Fruit fly (Drosophila melanogaster) whole organism: Measurements from ENCODE around the gene senju.

Experiments used
- CG8478 ChIP-seq: fragments of >200 bp; optimal IDR thresholded peaks from 2 replicates; lab custom pipeline; 2018; ENCODE audit warnings: inconsistent platforms
- Dll ChIP-seq: fragments of >200 bp; optimal IDR thresholded peaks from 2 replicates; lab custom pipeline; 2017
- EcR ChIP-seq, 2 experiments: fragments of >200 bp; optimal IDR thresholded peaks; 2 replicates each; lab custom pipeline; 2017; ENCODE audit warnings: missing biosample characterization in 2 of 2, missing genetic modification characterization in 2 of 2, missing genetic modification reagents in 2 of 2
- pan ChIP-seq: fragments of >200 bp; optimal IDR thresholded peaks from 2 replicates; lab custom pipeline; 2017
- psq ChIP-seq: fragments of >200 bp; optimal IDR thresholded peaks from 2 replicates; lab custom pipeline; 2017
- usp ChIP-seq: fragments of >200 bp; optimal IDR thresholded peaks from 2 replicates; lab custom pipeline; 2017; ENCODE audit warnings: missing biosample characterization, missing genetic modification characterization, mixed read lengths

senju gene

DNA sequence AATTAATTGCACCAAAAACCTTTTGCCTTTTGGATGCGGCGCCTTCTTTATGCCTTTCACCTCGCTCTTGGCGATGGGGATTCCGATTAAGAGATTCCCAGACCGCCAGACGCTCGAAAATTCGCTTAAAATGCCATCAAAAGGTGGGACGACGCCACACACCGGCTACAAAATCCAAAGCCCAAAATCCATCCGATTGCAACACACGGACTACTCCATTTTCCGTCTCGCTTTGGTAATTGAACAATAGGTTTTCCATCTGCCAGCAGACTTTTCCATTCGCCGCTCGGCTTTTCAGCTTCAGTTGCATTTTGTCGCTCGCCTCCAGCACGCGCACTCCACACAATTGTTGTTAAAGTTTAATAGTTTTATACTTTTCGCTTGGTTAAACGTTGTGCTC, 7.9 kb downstream of the senju start, which contains the start of gene qtc:
Gene qtc (plus strand): TSS at position 301 of the 400 bp plus-strand sequence.
- no peak for TF ChIP-seq usp
- no peak for TF ChIP-seq psq (lab: Kevin White, UChicago)
- TF ChIP-seq EcR (GFP tag; optimal IDR thresholded peaks at IDR 0.05; lab: Kevin White, UChicago): no peak
- TF ChIP-seq Dll (lab: Kevin White, UChicago): no peak
- TF ChIP-seq pan (lab: Kevin White, UChicago): no peak
- TF ChIP-seq CG8478: no peak

DNA sequence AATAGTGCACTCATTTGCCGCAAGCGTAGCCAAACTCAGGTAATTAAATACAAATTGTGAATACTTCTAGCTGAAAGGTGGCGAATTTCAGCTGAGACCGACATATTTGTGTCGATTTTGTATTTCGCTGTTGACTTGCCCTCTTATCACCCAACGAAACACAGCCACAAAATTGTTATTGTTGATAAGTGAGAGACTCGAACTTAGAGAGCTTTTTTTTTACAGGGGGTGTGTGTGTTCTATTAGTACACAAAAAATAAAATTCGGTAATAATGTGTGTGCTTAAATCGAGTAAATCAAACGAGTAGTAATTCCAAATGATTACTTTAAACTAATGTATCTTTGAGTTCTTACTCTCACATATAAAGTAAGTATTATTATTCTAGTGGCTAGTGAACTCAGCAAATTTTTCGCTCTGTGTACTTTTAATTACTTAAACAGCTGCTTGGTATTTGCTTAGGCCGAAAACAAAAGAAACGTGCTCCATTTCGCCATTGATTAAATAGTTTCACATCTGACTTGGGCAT, 8.4 kb downstream of the senju start:
- TF ChIP-seq EcR (GFP tag; optimal IDR thresholded peaks at IDR 0.05; lab: Kevin White, UChicago) (no peak), CG8478 (no peak), psq (lab: Kevin White, UChicago) (no peak), usp (no peak), pan (lab: Kevin White, UChicago) (no peak), Dll (lab: Kevin White, UChicago) (no peak)

- TF ChIP-seq Dll (lab: Kevin White, UChicago) (no peak), psq (lab: Kevin White, UChicago) (no peak), usp (no peak), pan (lab: Kevin White, UChicago) (no peak), EcR (GFP tag; optimal IDR thresholded peaks at IDR 0.05; lab: Kevin White, UChicago) (no peak), CG8478 (no peak)
Observed at dm6 chr2L:5062799-5063404, 10.3 kb downstream of the senju start.

dm6 chr2L:5063936-5064335, 11.3 kb downstream of the senju start:
- TF ChIP-seq psq (lab: Kevin White, UChicago) (no peak), usp (no peak), EcR (GFP tag; optimal IDR thresholded peaks at IDR 0.05; lab: Kevin White, UChicago) (no peak), CG8478 (no peak), pan (lab: Kevin White, UChicago) (no peak), Dll (lab: Kevin White, UChicago) (no peak)

dm6 chr2L:5070797-5071579, 18.3 kb downstream of the senju start, which contains the start of gene RpL37A:
TSS of gene RpL37A (plus strand) at chr2L:5070957.
- TF ChIP-seq pan (lab: Kevin White, UChicago) (no peak), EcR (GFP tag; optimal IDR thresholded peaks at IDR 0.05; lab: Kevin White, UChicago) (no peak), Dll (lab: Kevin White, UChicago) (no peak), psq (lab: Kevin White, UChicago) (no peak), CG8478 (no peak), usp (no peak)

dm6 chr2L:5072357-5072756, 19.7 kb downstream of the senju start:
- no peak for TF ChIP-seq Dll (lab: Kevin White, UChicago)
- no peak for TF ChIP-seq psq (lab: Kevin White, UChicago)
- TF ChIP-seq EcR (GFP tag; optimal IDR thresholded peaks at IDR 0.05; lab: Kevin White, UChicago): no peak

DNA sequence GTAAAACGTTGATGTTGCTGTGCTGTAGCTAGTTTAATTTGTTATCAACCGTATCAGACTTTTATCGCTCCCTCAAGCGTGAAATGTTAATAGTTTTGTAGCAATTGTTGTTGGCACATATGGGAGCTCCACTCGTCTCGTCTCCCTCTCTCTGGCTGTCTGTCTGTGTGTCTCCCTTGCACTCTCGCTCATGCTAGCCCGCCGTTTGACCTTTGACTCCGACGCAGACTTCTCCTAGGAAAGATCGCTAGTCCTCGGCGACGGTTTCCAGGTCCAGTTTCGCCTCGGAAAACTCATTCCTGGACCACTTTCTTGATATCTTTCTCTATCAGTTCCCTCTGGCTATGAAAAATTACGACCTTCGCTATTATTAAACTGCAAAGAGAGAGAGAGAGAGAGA, 26.6 kb downstream of the senju start:
- no peak for TF ChIP-seq pan (lab: Kevin White, UChicago)
- TF ChIP-seq usp: no peak
- TF ChIP-seq EcR (GFP tag; optimal IDR thresholded peaks at IDR 0.05; lab: Kevin White, UChicago): no peak
- TF ChIP-seq psq (lab: Kevin White, UChicago): no peak
- no peak for TF ChIP-seq Dll (lab: Kevin White, UChicago)
- no peak for TF ChIP-seq CG8478

DNA sequence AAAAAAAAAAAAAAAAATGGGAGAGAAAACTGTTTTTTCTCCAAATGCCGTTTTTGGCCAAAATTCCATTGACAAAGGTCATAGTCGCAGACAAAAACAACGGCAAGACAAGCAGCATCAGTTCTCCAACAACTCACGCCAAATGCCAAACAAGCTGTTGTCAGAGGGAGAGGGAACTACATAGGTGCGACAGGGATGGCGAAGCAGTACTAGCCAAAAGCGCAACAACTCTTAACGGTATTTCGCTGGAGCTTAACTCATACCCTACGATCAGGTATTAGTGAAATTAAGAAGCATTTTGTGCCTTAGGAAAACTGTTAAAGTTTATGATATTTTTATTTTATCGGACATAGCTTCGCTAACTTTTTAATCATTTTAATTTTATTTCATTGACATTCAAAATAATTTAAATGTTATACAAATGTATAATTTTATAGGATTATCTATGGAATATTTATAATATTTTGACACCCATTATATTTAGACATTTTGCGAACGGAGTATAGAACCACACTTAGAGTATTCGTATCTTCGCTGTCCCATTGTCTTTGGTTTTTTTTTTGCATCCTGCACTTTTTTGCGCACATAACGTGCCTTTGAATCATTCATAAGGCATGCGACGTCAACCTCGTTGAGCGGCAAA, 27.7 kb downstream of the senju start:
- TF ChIP-seq CG8478: no peak
- TF ChIP-seq psq (lab: Kevin White, UChicago): no peak
- TF ChIP-seq usp: no peak
- no peak for TF ChIP-seq Dll (lab: Kevin White, UChicago)
- no peak for TF ChIP-seq pan (lab: Kevin White, UChicago)

DNA sequence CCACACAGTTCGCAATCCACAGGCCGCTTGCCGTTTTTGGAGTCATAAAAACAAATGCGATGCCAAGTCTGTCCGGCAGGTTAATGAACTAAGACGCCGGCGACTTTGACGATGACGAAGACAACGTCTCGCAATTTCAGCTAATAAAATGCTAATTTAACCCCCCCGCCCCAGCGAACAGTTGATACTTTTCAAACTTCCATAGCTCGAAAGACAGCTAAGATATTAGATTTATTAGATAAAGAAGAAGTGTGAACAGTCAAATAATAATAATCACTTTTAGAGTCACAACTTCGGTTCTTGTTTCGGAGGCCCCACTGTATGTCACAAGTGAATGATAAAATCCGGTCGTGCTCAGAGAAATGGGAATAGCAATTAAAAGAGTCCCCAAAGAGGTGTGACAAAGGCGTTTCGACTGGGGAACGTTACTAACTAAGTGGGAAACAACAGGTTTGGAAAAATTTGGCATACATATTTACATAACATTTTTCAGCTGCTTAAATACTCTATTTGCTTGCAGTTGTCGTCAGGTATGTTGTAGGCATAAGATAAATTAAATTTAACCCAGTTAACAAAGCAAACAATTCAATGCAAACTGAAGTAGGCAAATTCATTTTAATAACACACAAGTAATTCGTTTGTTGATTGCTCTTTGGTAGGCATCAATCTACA, 32.1 kb downstream of the senju start:
- TF ChIP-seq EcR (GFP tag; optimal IDR thresholded peaks at IDR 0.05; lab: Kevin White, UChicago) (peak in 1 of 2 experiments; percentile 18), pan (lab: Kevin White, UChicago) (no peak)

- no peak for TF ChIP-seq psq (lab: Kevin White, UChicago)
- TF ChIP-seq Dll (lab: Kevin White, UChicago): no peak
- TF ChIP-seq EcR (GFP tag; optimal IDR thresholded peaks at IDR 0.05; lab: Kevin White, UChicago): no peak
- TF ChIP-seq usp: no peak
- TF ChIP-seq pan (lab: Kevin White, UChicago): no peak
- TF ChIP-seq CG8478: no peak
Observed at dm6 chr2L:5085561-5085960, 32.9 kb downstream of the senju start.

dm6 chr2L:5086905-5087522, 34.4 kb downstream of the senju start:
- TF ChIP-seq CG8478 (no peak), pan (lab: Kevin White, UChicago) (no peak), psq (lab: Kevin White, UChicago) (no peak), Dll (lab: Kevin White, UChicago) (no peak), usp (no peak)
